Worm (Caenorhabditis elegans) whole organism, L4 larva: ENCODE data around the gene sar-1.

ENCODE experiments used
- R02D3.7 ChIP-seq: fragments of 150-350 bp; sonication (generic microtip); optimal IDR thresholded peaks from 3 replicates; lab custom pipeline; 2014; ENCODE audit warnings: missing biosample characterization, missing genetic modification characterization
- aly-2 ChIP-seq: sonication (generic microtip); optimal IDR thresholded peaks from 2 replicates; lab custom pipeline; 2018; ENCODE audit warnings: missing biosample characterization, missing genetic modification characterization
- nhr-25 ChIP-seq: sonication (generic microtip); optimal IDR thresholded peaks from 2 replicates; lab custom pipeline; 2017; ENCODE audit warnings: missing genetic modification characterization, mild to moderate bottlenecking, missing compliant biosample characterization, antibody characterized with exemption, moderate library complexity, borderline replicate concordance; ENCODE audit not compliant: insufficient read depth

- TF ChIP-seq aly-2 (tag; lab: Kevin White, UChicago) (no peak), R02D3.7 (tag; lab: Kevin White, UChicago) (no peak), nhr-25 (no peak)
Observed at ce11 chrIV:4545818-4546217, 32.7 kb upstream of the sar-1 start, which contains the start of gene ZK185.5.
